Fruit fly (Drosophila melanogaster) whole organism, adult: ENCODE measurements around the gene CG7606.

Experiments
- CG11617 ChIP-seq: fragments of 200-800 bp; sonication (Bioruptor generic); optimal IDR thresholded peaks from 2 replicates; lab custom pipeline; 2017; ENCODE audit warnings: mild to moderate bottlenecking, missing biosample characterization, missing genetic modification reagents, missing genetic modification characterization
- CG33017 ChIP-seq: fragments of 200-800 bp; sonication (Bioruptor generic); optimal IDR thresholded peaks from 2 replicates; lab custom pipeline; 2018; ENCODE audit warnings: missing biosample characterization, mild to moderate bottlenecking, missing genetic modification characterization, moderate library complexity
- CG7045 ChIP-seq: fragments of 200-800 bp; sonication (Bioruptor generic); optimal IDR thresholded peaks from 2 replicates; lab custom pipeline; 2017; ENCODE audit warnings: missing biosample characterization, mild to moderate bottlenecking, missing genetic modification characterization
- CG7101 ChIP-seq: fragments of 200-800 bp; sonication (Bioruptor generic); optimal IDR thresholded peaks from 2 replicates; lab custom pipeline; 2018; ENCODE audit warnings: missing biosample characterization, mild to moderate bottlenecking, missing genetic modification characterization, moderate library complexity
- kay ChIP-seq: fragments of 200-800 bp; sonication (Bioruptor generic); peaks from one replicate; lab custom pipeline; 2016; ENCODE audit warnings: missing biosample characterization, missing genetic modification characterization, borderline replicate concordance

- TF ChIP-seq CG33017 (tag; lab: Kevin White, UChicago) (no peak), CG7045 (GFP tag; lab: Kevin White, UChicago) (no peak), CG11617 (GFP tag; lab: Kevin White, UChicago) (no peak), CG7101 (tag; lab: Kevin White, UChicago) (no peak), kay (no peak)
Measured at dm6 chr3R:17616541-17616940, 20.2 kb downstream of the CG7606 start.
